Fruit fly (Drosophila melanogaster): ENCODE results near the gene CG12708.
A peak's percentile ranks its signal among the peaks of the same experiment; 100 is the strongest.

Gene CG12708

DNA sequence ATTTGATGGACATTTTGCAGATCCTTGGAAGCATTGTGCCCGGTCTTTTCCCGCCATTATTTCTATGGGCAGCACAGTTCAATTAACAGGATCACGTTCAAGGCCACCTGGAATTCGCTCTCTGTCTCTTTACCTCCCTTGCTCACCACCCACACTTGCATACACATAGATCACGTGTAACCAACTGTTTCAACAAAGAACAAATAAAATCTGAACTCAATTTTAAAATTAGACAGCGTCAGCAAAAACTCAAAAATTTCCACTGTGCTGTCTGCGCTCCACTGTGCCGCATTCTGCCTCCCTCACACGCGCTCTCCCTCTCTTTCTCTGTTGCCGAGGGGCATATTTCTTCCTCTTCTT is 34.3 kb downstream of the CG12708 start (continued):
- TF ChIP-seq fd96Cb (tag; optimal IDR thresholded peaks at IDR 0.05) (no peak), so (GFP tag; IDR thresholded peaks at IDR 0.05) (no peak), onecut (GFP tag; IDR thresholded peaks at IDR 0.05) (no peak), inv (GFP tag; IDR thresholded peaks at IDR 0.05; ENCODE audit: partially characterized antibody) (no peak), gsb-n (tag; optimal IDR thresholded peaks at IDR 0.05) (no peak), CG10274 (GFP tag; optimal IDR thresholded peaks at IDR 0.05) (peak; percentile 12), NFAT (GFP tag; IDR thresholded peaks at IDR 0.05) (no peak), cas (GFP tag; IDR thresholded peaks at IDR 0.05) (no peak), CG30431 (GFP tag; optimal IDR thresholded peaks at IDR 0.05) (no peak), CG18476 (GFP tag; optimal IDR thresholded peaks at IDR 0.05) (no peak), pho (GFP tag; optimal IDR thresholded peaks at IDR 0.05) (no peak), CG12744 (GFP tag; optimal IDR thresholded peaks at IDR 0.05) (no peak), CG11696 (GFP tag; IDR thresholded peaks at IDR 0.05) (0 out of 2 replicates have a peak, but pooled peaks have one; percentile 32), CG10565 (GFP tag; optimal IDR thresholded peaks at IDR 0.05) (no peak), Vsx1 (GFP tag; optimal IDR thresholded peaks at IDR 0.05) (no peak), row (GFP tag; IDR thresholded peaks at IDR 0.05) (peak; percentile 60), z (GFP tag; IDR thresholded peaks at IDR 0.05) (no peak), HmgD (GFP tag; optimal IDR thresholded peaks at IDR 0.05) (no peak), ATbp (GFP tag; optimal IDR thresholded peaks at IDR 0.05) (peak; percentile 20), btn (GFP tag; optimal IDR thresholded peaks at IDR 0.05) (no peak), CG13624 (GFP tag; optimal IDR thresholded peaks at IDR 0.05) (no peak), Dbx (GFP tag; IDR thresholded peaks at IDR 0.05) (no peak), CG33557 (GFP tag; optimal IDR thresholded peaks at IDR 0.05) (no peak), CG11695 (GFP tag; IDR thresholded peaks at IDR 0.05) (no peak), crol (GFP tag; IDR thresholded peaks at IDR 0.05) (peak; percentile 8; the same call in 1 of the 2 replicates), CG13424 (tag; optimal IDR thresholded peaks at IDR 0.05) (no peak), dpn (GFP tag; optimal IDR thresholded peaks at IDR 0.05) (no peak), CG4328 (GFP tag; optimal IDR thresholded peaks at IDR 0.05) (no peak), CG9437 (GFP tag; optimal IDR thresholded peaks at IDR 0.05) (no peak), Xrp1 (GFP tag; IDR thresholded peaks at IDR 0.05) (peak; percentile 34; the same call in 1 of the 2 replicates), Scr (GFP tag; IDR thresholded peaks at IDR 0.05; ENCODE audit: partially characterized antibody) (no peak), gro (GFP tag; optimal IDR thresholded peaks at IDR 0.05) (no peak), ham (GFP tag; IDR thresholded peaks at IDR 0.05) (no peak), nerfin-2 (GFP tag; IDR thresholded peaks at IDR 0.05; ENCODE audit: partially characterized antibody) (no peak), eyg (GFP tag; optimal IDR thresholded peaks at IDR 0.05) (no peak), lov (optimal IDR thresholded peaks at IDR 0.05) (no peak), lov (GFP tag; IDR thresholded peaks at IDR 0.05) (no peak), sob (GFP tag; IDR thresholded peaks at IDR 0.05) (0 out of 2 replicates have a peak, but pooled peaks have one; percentile 31), Taf1 (GFP tag; IDR thresholded peaks at IDR 0.05) (no peak), CG17328 (GFP tag; IDR thresholded peaks at IDR 0.05) (no peak), nerfin-1 (tag; optimal IDR thresholded peaks at IDR 0.05) (no peak), Opbp (GFP tag; IDR thresholded peaks at IDR 0.05; ENCODE audit: partially characterized antibody) (no peak)
